Fruit fly (Drosophila melanogaster): ENCODE data around the gene CG15533.

Gene CG15533

dm6 chr3R:30424993-30425392 lies 3.6 kb upstream of the CG15533 start, which contains the start of gene CG15536 (continued):
- TF ChIP-seq sim (GFP tag; IDR thresholded peaks at IDR 0.05) (no peak), Bdp1 (GFP tag; optimal IDR thresholded peaks at IDR 0.05) (no peak), Sox100B (GFP tag; optimal IDR thresholded peaks at IDR 0.05) (no peak), CG8290 (GFP tag; optimal IDR thresholded peaks at IDR 0.05) (no peak), CG8290 (tag; optimal IDR thresholded peaks at IDR 0.05) (peak in 1 of 2 experiments; percentile 32), CG1529 (GFP tag; optimal IDR thresholded peaks at IDR 0.05) (no peak), CG10979 (tag; optimal IDR thresholded peaks at IDR 0.05) (no peak), Scr (GFP tag; IDR thresholded peaks at IDR 0.05; ENCODE audit: partially characterized antibody) (peak; percentile 56), CG14050 (GFP tag; IDR thresholded peaks at IDR 0.05) (no peak), Hmr (GFP tag; optimal IDR thresholded peaks at IDR 0.05) (no peak), klu (GFP tag; IDR thresholded peaks at IDR 0.05) (no peak), gcm2 (GFP tag; optimal IDR thresholded peaks at IDR 0.05) (no peak), row (GFP tag; IDR thresholded peaks at IDR 0.05) (no peak), CG14965 (GFP tag; optimal IDR thresholded peaks at IDR 0.05; ENCODE audit: borderline replicate concordance) (no peak), CG30403 (GFP tag; optimal IDR thresholded peaks at IDR 0.05) (no peak), CG6791 (GFP tag; IDR thresholded peaks at IDR 0.05; ENCODE audit: partially characterized antibody) (peak; percentile 65; the same call in 2 of the 3 replicates), Rfx (GFP tag; IDR thresholded peaks at IDR 0.05) (no peak), dm (GFP tag; optimal IDR thresholded peaks at IDR 0.05) (no peak), yki (optimal IDR thresholded peaks at IDR 0.05) (no peak), zen (tag; optimal IDR thresholded peaks at IDR 0.05) (no peak), CG10543 (GFP tag; optimal IDR thresholded peaks at IDR 0.05) (no peak), Deaf1 (tag; optimal IDR thresholded peaks at IDR 0.05) (no peak), Pdp1 (GFP tag; optimal IDR thresholded peaks at IDR 0.05) (peak in 1 of 2 experiments; percentile 22), CG15011 (GFP tag; optimal IDR thresholded peaks at IDR 0.05) (no peak), CG7372 (GFP tag; IDR thresholded peaks at IDR 0.05) (no peak), CG4730 (GFP tag; IDR thresholded peaks at IDR 0.05) (no peak), Hr78 (GFP tag; optimal IDR thresholded peaks at IDR 0.05) (no peak), CG6765 (GFP tag; optimal IDR thresholded peaks at IDR 0.05) (no peak), pzg (GFP tag; optimal IDR thresholded peaks at IDR 0.05) (peak; percentile 62), CG11247 (GFP tag; IDR thresholded peaks at IDR 0.05) (no peak), gcm (GFP tag; optimal IDR thresholded peaks at IDR 0.05) (no peak), CG9932 (GFP tag; IDR thresholded peaks at IDR 0.05) (no peak), Doc3 (GFP tag; IDR thresholded peaks at IDR 0.05; ENCODE audit: partially characterized antibody) (peak; percentile 47; the same call in 2 of the 3 replicates), CG13296 (GFP tag; optimal IDR thresholded peaks at IDR 0.05) (no peak), nerfin-2 (GFP tag; IDR thresholded peaks at IDR 0.05; ENCODE audit: partially characterized antibody) (peak; percentile 54; the same call in 1 of the 2 replicates), CG18619 (GFP tag; optimal IDR thresholded peaks at IDR 0.05) (no peak), B-H1 (GFP tag; IDR thresholded peaks at IDR 0.05) (no peak), CTCF (GFP tag; optimal IDR thresholded peaks at IDR 0.05) (peak; percentile 98), prd (optimal IDR thresholded peaks at IDR 0.05) (no peak), prd (GFP tag; IDR thresholded peaks at IDR 0.05) (no peak), CG4854 (GFP tag; optimal IDR thresholded peaks at IDR 0.05) (no peak), unpg (GFP tag; optimal IDR thresholded peaks at IDR 0.05) (no peak), CG11504 (tag; optimal IDR thresholded peaks at IDR 0.05) (no peak), CG1603 (tag; optimal IDR thresholded peaks at IDR 0.05) (peak; percentile 42), TFAM (GFP tag; optimal IDR thresholded peaks at IDR 0.05) (no peak), Nf-YA (GFP tag; IDR thresholded peaks at IDR 0.05) (no peak), CG11085 (GFP tag; IDR thresholded peaks at IDR 0.05) (no peak), CG16863 (GFP tag; optimal IDR thresholded peaks at IDR 0.05) (no peak), z (GFP tag; IDR thresholded peaks at IDR 0.05) (no peak), caup (GFP tag; optimal IDR thresholded peaks at IDR 0.05; ENCODE audit: severe bottlenecking) (no peak), sd (tag; optimal IDR thresholded peaks at IDR 0.05) (peak; percentile 96), Atf3 (GFP tag; optimal IDR thresholded peaks at IDR 0.05) (no peak)

Data from whole organism, embryonic.